Fruit fly (Drosophila melanogaster) whole organism, pupa: ENCODE results near the gene CG10418.

ENCODE experiments used
- CG15710 ChIP-seq: fragments of 200-800 bp; sonication (Bioruptor generic); optimal IDR thresholded peaks from 2 replicates; lab custom pipeline; 2018; ENCODE audit warnings: missing biosample characterization, mild to moderate bottlenecking, missing genetic modification characterization, moderate library complexity
- D1 ChIP-seq: fragments of 200-800 bp; sonication (Bioruptor generic); optimal IDR thresholded peaks from 2 replicates; lab custom pipeline; 2018; ENCODE audit warnings: missing biosample characterization, mild to moderate bottlenecking, missing genetic modification characterization, moderate library complexity
- rn ChIP-seq: fragments of 200-800 bp; sonication (Bioruptor generic); IDR thresholded peaks from 2 replicates; pipeline ENCODE4 v1.3.6; 2022; ENCODE audit warnings: missing biosample characterization, missing genetic modification characterization

- no peak for TF ChIP-seq D1 (tag; lab: Kevin White, UChicago)
- TF ChIP-seq CG15710 (tag; lab: Kevin White, UChicago), result no peak
- no peak for TF ChIP-seq rn (GFP tag; lab: Robert Waterston, UW)
Observed at dm6 chr3L:12296073-12296527, 40.4 kb upstream of the CG10418 start, which contains the start of gene CG4328.
